Worm (Caenorhabditis elegans) whole organism, late embryonic: ENCODE results near the gene bus-8B.

ENCODE experiments used
- C08G9.2 ChIP-seq: sonication (generic microtip); optimal IDR thresholded peaks from 2 replicates; lab custom pipeline; 2016; ENCODE audit warnings: mild to moderate bottlenecking, missing genetic modification characterization, moderate library complexity, missing compliant biosample characterization
- K09A11.1 ChIP-seq: sonication (generic microtip); optimal IDR thresholded peaks from 2 replicates; lab custom pipeline; 2017; ENCODE audit warnings: antibody characterized with exemption, mild to moderate bottlenecking, missing genetic modification characterization, missing compliant biosample characterization; ENCODE audit not compliant: insufficient read depth
- Y22D7AL.16 ChIP-seq: sonication (generic microtip); optimal IDR thresholded peaks from 2 replicates; lab custom pipeline; 2016; ENCODE audit warnings: missing genetic modification characterization, missing compliant biosample characterization
- ama-1 ChIP-seq: fragments of 150-350 bp; optimal IDR thresholded peaks from 2 replicates; lab custom pipeline; 2014
- ceh-18 ChIP-seq: sonication (generic microtip); optimal IDR thresholded peaks from 2 replicates; lab custom pipeline; 2016; ENCODE audit warnings: missing genetic modification characterization, missing compliant biosample characterization
- ceh-19 ChIP-seq: fragments of 200-800 bp; sonication (Bioruptor generic); optimal IDR thresholded peaks from 2 replicates; lab custom pipeline; 2018; ENCODE audit warnings: mild to moderate bottlenecking, missing genetic modification characterization, missing compliant biosample characterization
- ceh-22 ChIP-seq: sonication (generic microtip); optimal IDR thresholded peaks from 2 replicates; lab custom pipeline; 2017; ENCODE audit warnings: missing biosample characterization, missing genetic modification characterization
- ceh-31 ChIP-seq: sonication (generic microtip); optimal IDR thresholded peaks from 2 replicates; lab custom pipeline; 2016; ENCODE audit warnings: missing genetic modification characterization, missing compliant biosample characterization
- ceh-48 ChIP-seq: sonication (generic microtip); optimal IDR thresholded peaks from 2 replicates; lab custom pipeline; 2016; ENCODE audit warnings: missing genetic modification characterization, inconsistent platforms, missing compliant biosample characterization
- che-1 ChIP-seq: sonication (generic microtip); optimal IDR thresholded peaks from 2 replicates; lab custom pipeline; 2016; ENCODE audit warnings: mild to moderate bottlenecking, missing genetic modification characterization, missing compliant biosample characterization
- dmd-4 ChIP-seq: sonication (generic microtip); optimal IDR thresholded peaks from 2 replicates; lab custom pipeline; 2016; ENCODE audit warnings: borderline replicate concordance, missing genetic modification characterization, missing compliant biosample characterization
- elt-2 ChIP-seq: sonication (generic microtip); optimal IDR thresholded peaks from 2 replicates; lab custom pipeline; 2016; ENCODE audit warnings: missing genetic modification reagents, missing genetic modification characterization, missing compliant biosample characterization
- elt-4 ChIP-seq: sonication (generic microtip); optimal IDR thresholded peaks from 2 replicates; lab custom pipeline; 2016; ENCODE audit warnings: missing genetic modification characterization, missing compliant biosample characterization
- fkh-6 ChIP-seq: sonication (generic microtip); optimal IDR thresholded peaks from 2 replicates; lab custom pipeline; 2016; ENCODE audit warnings: missing genetic modification characterization, missing compliant biosample characterization
- hlh-30 ChIP-seq: sonication (generic microtip); optimal IDR thresholded peaks from 2 replicates; lab custom pipeline; 2017; ENCODE audit warnings: antibody characterized with exemption, missing genetic modification characterization, missing compliant biosample characterization; ENCODE audit not compliant: insufficient read depth
- hlh-6 ChIP-seq: sonication (generic microtip); optimal IDR thresholded peaks from 2 replicates; lab custom pipeline; 2016; ENCODE audit warnings: missing genotype, missing genetic modification characterization, missing compliant biosample characterization
- hlh-8 ChIP-seq: sonication (generic microtip); optimal IDR thresholded peaks from 2 replicates; lab custom pipeline; 2016; ENCODE audit warnings: missing genotype, missing genetic modification characterization, missing compliant biosample characterization
- nfya-1 ChIP-seq: sonication (generic microtip); optimal IDR thresholded peaks from 2 replicates; lab custom pipeline; 2017; ENCODE audit warnings: missing genetic modification characterization, mild to moderate bottlenecking, missing compliant biosample characterization, antibody characterized with exemption, moderate library complexity
- nhr-11 ChIP-seq: fragments of 150-350 bp; optimal IDR thresholded peaks from 2 replicates; lab custom pipeline; 2014; ENCODE audit warnings: missing biosample characterization, missing genetic modification characterization
- nhr-232 ChIP-seq: sonication (generic microtip); optimal IDR thresholded peaks from 2 replicates; lab custom pipeline; 2016; ENCODE audit warnings: missing genetic modification characterization, missing compliant biosample characterization
- pat-9 ChIP-seq: fragments of 200-800 bp; sonication (Bioruptor generic); optimal IDR thresholded peaks from 2 replicates; lab custom pipeline; 2018; ENCODE audit warnings: mild to moderate bottlenecking, missing genetic modification characterization, moderate library complexity, missing compliant biosample characterization
- pax-1 ChIP-seq: fragments of 150-350 bp; optimal IDR thresholded peaks from 2 replicates; lab custom pipeline; 2014; ENCODE audit warnings: missing biosample characterization, missing genetic modification characterization
- pha-4 ChIP-seq: fragments of 150-350 bp; optimal IDR thresholded peaks from 2 replicates; lab custom pipeline; 2018; ENCODE audit warnings: missing biosample characterization, missing genetic modification reagents, missing genetic modification characterization
- pros-1 ChIP-seq: fragments of 150-350 bp; optimal IDR thresholded peaks from 2 replicates; lab custom pipeline; 2014; ENCODE audit warnings: missing biosample characterization, missing genetic modification reagents, missing genetic modification characterization
- rnt-1 ChIP-seq: sonication (generic microtip); optimal IDR thresholded peaks from 2 replicates; lab custom pipeline; 2016; ENCODE audit warnings: missing genetic modification characterization, missing compliant biosample characterization
- sox-2 ChIP-seq: fragments of 200-800 bp; sonication (Bioruptor generic); IDR thresholded peaks from 2 replicates; pipeline ENCODE4 v1.3.6; 2022; ENCODE audit warnings: missing genetic modification reagents, missing genetic modification characterization, missing compliant biosample characterization
- sox-4 ChIP-seq: sonication (generic microtip); optimal IDR thresholded peaks from 2 replicates; lab custom pipeline; 2017; ENCODE audit warnings: mild to moderate bottlenecking, missing genetic modification characterization, inconsistent platforms, missing compliant biosample characterization
- syd-9 ChIP-seq: sonication (generic microtip); optimal IDR thresholded peaks from 2 replicates; lab custom pipeline; 2016; ENCODE audit warnings: mild to moderate bottlenecking, missing genetic modification characterization, moderate library complexity, missing compliant biosample characterization
- tbx-2 ChIP-seq: sonication (generic microtip); optimal IDR thresholded peaks from 2 replicates; lab custom pipeline; 2016; ENCODE audit warnings: missing genetic modification characterization, missing compliant biosample characterization
- tbx-7 ChIP-seq: sonication (generic microtip); optimal IDR thresholded peaks from 2 replicates; lab custom pipeline; 2016; ENCODE audit warnings: missing genotype, missing genetic modification characterization, missing compliant biosample characterization
- ttx-3 ChIP-seq: sonication (generic microtip); optimal IDR thresholded peaks from 2 replicates; lab custom pipeline; 2016; ENCODE audit warnings: missing genetic modification reagents, missing genetic modification characterization, missing compliant biosample characterization
- unc-3 ChIP-seq, 2 experiments: fragments of 200-800 bp in 1 of 2; sonication (Bioruptor generic) in 1 of 2; sonication (generic microtip) in 1 of 2; conservative IDR thresholded peaks in 1 of 2; optimal IDR thresholded peaks in 1 of 2; 2 replicates each; pipeline versions ENCODE4 v1.3.6 to Lab custom; 2016 to 2022; ENCODE audit warnings: missing compliant biosample characterization in 2 of 2, missing genetic modification characterization in 2 of 2, missing genetic modification reagents in 1 of 2
- unc-42 ChIP-seq: sonication (generic microtip); optimal IDR thresholded peaks from 2 replicates; lab custom pipeline; 2016; ENCODE audit warnings: missing genotype, missing genetic modification characterization, missing compliant biosample characterization
- unc-55 ChIP-seq: sonication (generic microtip); optimal IDR thresholded peaks from 2 replicates; lab custom pipeline; 2017; ENCODE audit warnings: missing biosample characterization, missing genetic modification reagents, missing genetic modification characterization
- unc-86 ChIP-seq: sonication (generic microtip); optimal IDR thresholded peaks from 2 replicates; lab custom pipeline; 2016; ENCODE audit warnings: missing genetic modification characterization, missing compliant biosample characterization
- zip-5 ChIP-seq: sonication (generic microtip); optimal IDR thresholded peaks from 2 replicates; lab custom pipeline; 2016; ENCODE audit warnings: missing genetic modification characterization, missing compliant biosample characterization

Gene bus-8B

DNA sequence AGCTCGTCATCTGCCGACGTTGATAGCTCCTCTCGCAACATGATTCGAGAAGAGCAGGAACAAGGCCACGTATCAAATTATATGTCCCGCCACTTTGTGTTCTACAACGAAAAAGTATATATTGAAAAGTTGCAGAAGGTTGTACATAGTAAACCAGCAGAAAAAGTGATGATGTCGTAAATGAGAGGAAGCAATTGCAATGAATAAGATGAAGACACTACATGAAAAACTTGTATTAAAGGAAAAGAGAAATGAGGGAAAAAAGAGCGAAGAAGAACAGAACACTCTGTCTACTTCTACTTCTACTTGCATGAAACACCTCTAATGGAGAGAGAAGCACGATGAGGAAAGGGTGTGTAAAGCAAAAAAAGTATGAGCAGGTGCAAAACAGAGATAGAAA is 12.0 kb downstream of the bus-8B start, which contains the start of gene T23F2.2:
Gene T23F2.2 (minus strand): TSS at position 101 of the 400 bp plus-strand sequence.
- TF ChIP-seq nhr-232 (tag; lab: Kevin White, UChicago) (no peak), nhr-11 (tag; lab: Kevin White, UChicago) (no peak), C08G9.2 (no peak), dmd-4 (no peak), nfya-1 (tag; lab: Kevin White, UChicago) (no peak), syd-9 (tag; lab: Kevin White, UChicago) (no peak), ttx-3 (tag; lab: Kevin White, UChicago) (no peak)

DNA sequence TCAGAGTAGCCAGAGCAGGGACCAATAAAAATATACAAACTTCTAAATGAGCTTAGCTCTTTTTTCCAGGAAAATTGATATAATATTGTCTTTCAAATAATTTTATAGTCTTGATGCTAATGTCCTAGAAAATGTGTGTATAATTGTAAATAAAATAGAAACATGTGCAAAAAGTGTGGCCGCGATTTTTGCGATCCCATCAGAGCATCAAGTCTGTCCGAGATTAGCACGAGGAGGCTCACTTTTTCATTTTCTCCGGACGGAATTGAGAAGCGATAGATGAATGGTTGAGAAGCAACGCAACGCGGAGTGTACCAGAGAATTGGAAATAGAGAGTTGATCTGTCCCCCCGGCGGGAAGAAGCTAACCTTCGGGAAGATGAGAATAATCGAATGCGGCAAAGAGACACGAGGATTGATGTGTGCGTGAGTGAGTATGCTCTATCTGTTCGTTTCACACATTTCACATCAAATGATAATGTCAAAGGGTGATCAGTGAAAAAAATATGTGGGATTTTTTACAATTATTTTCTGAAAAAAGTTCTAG is 13.4 kb downstream of the bus-8B start:
- TF ChIP-seq ceh-18 = peak; percentile 12
- peak; percentile 66 for TF ChIP-seq unc-55 (GFP tag; lab: Kevin White, UChicago)
- TF ChIP-seq unc-42 (tag; lab: Kevin White, UChicago) = no peak
- TF ChIP-seq ama-1 = no peak
- TF ChIP-seq fkh-6 (tag; lab: Kevin White, UChicago) = no peak
- TF ChIP-seq dmd-4 = no peak
- peak; percentile 49 for TF ChIP-seq rnt-1 (tag; lab: Kevin White, UChicago)
- no peak for TF ChIP-seq pha-4 (tag; lab: Kevin White, UChicago)
- no peak for TF ChIP-seq K09A11.1 (tag; lab: Kevin White, UChicago)
- peak; percentile 1 for TF ChIP-seq hlh-8 (tag; lab: Kevin White, UChicago)

DNA sequence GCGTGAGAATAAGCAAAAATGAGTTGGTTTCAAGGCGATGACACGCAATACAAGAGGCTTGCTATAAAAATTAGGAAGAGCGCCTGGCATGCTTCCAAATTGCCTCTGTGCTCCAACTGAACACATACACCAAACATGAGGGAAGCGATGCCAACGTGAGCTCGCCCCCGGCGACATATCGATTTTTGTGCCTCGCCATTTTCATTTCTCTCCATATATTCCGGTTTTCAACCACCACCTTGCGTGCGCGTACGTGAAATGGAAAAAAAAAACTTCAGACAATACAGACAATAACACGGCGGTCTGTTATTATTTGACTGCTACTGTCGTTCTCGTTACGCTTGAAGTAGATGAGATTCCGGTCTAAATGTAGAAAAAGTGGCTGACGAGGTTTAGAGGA is 14.8 kb downstream of the bus-8B start:
- TF ChIP-seq ceh-48 (tag; lab: Kevin White, UChicago) (peak; percentile 75), tbx-7 (tag; lab: Kevin White, UChicago) (no peak), elt-4 (tag; lab: Kevin White, UChicago) (no peak), hlh-8 (tag; lab: Kevin White, UChicago) (no peak), ceh-19 (GFP tag; lab: Kevin White, UChicago) (no peak), sox-2 (GFP tag; lab: Robert Waterston, UW) (no peak), che-1 (tag; lab: Kevin White, UChicago) (no peak), ceh-31 (tag; lab: Kevin White, UChicago) (peak; percentile 24), pros-1 (tag; lab: Kevin White, UChicago) (no peak)
- TF ChIP-seq, all 69 proteins: peak for 2

DNA sequence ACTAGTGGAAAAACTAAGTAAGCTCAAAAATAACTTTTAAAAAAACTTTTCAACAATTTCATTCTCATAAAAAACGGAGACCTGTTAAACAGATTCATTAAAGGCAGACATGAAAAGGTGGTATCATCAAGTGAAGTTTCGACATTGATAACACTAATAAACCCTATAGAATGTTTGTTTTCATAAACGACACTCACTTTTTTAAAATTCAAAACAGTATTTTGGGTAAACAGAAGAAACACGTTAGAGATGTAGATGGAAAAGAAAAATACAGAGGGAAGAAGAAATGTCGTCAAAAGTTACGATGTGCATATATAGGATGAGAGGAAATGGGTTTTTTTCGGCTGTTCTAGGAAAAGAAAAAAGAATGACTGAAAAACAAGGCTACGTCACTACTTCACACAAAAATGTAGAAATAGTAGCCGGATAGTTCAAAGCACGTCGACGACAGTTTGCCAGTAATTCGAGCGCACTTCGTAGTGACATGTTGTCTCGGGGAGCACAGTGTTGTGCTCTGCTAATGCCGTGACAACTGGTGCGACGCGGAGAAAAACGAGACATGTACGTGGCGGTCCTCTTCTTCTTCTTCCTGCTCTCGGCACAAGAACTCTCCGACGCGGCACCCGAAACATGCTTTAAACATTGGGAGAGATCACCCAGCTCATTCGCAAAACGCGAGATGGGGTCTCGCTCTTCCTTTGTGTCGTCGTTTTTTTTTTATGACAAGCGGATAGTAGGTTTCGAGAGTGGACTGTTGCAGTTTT is 16.2 kb downstream of the bus-8B start:
- TF ChIP-seq ceh-18 (peak; percentile 44), hlh-6 (no peak), Y22D7AL.16 (tag; lab: Kevin White, UChicago) (no peak), C08G9.2 (no peak)

DNA sequence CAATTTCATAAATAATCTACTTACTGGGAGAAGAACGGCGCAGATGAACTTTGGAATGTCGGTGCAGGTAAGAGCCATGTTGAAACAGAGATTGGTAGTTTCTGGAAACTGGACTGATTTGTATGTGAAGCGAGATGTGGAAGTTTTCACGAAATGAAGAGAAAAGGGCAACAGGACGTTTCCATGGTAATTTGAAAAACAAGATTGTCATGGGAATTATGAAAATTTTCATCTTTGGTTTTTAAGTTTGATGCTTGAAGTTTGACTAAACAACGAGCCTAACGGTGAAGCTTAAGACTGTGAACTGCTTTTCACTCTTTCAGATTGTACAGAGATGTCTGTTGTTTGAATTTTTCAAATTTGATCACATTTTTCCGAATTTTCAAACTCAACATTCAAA is 19.1 kb downstream of the bus-8B start, which contains the start of gene T23F2.3:
Gene T23F2.3 (minus strand): TSS at position 101 of the 400 bp plus-strand sequence.
- TF ChIP-seq pat-9 (tag; lab: Kevin White, UChicago) = no peak
- no peak for TF ChIP-seq unc-86
- TF ChIP-seq sox-4 = no peak
- no peak for TF ChIP-seq unc-3 (GFP tag; conservative IDR thresholded peaks at IDR 0.05; lab: Robert Waterston, UW)
- TF ChIP-seq unc-3 (tag; optimal IDR thresholded peaks at IDR 0.05; lab: Kevin White, UChicago) = no peak
- no peak for TF ChIP-seq ceh-31 (tag; lab: Kevin White, UChicago)
- no peak for TF ChIP-seq zip-5 (tag; lab: Kevin White, UChicago)
- no peak for TF ChIP-seq ama-1
- TF ChIP-seq K09A11.1 (tag; lab: Kevin White, UChicago) = no peak
- no peak for TF ChIP-seq ceh-22 (tag; lab: Kevin White, UChicago)
- TF ChIP-seq elt-2 (tag; lab: Kevin White, UChicago) = no peak
- TF ChIP-seq tbx-2 (tag; lab: Kevin White, UChicago) = no peak
- TF ChIP-seq ttx-3 (tag; lab: Kevin White, UChicago) = no peak
- no peak for TF ChIP-seq hlh-30 (tag; lab: Kevin White, UChicago)
- TF ChIP-seq pax-1 (tag; lab: Kevin White, UChicago) = no peak
